Worm (Caenorhabditis elegans) whole organism, L2 larva: Measurements from ENCODE around the gene osm-12.

Experiments used
- egl-27 ChIP-seq: sonication (generic microtip); optimal IDR thresholded peaks from 3 replicates; lab custom pipeline; 2017; ENCODE audit warnings: missing biosample characterization, missing genetic modification reagents, missing genetic modification characterization
- mdl-1 ChIP-seq, 2 experiments: fragments of 150-350 bp in 1 of 2; sonication (generic microtip) in 1 of 2; optimal IDR thresholded peaks; 2 replicates each; lab custom pipeline; 2017; ENCODE audit warnings: missing biosample characterization in 2 of 2, missing genetic modification characterization in 2 of 2
- nhr-12 ChIP-seq: fragments of 150-350 bp; optimal IDR thresholded peaks from 2 replicates; lab custom pipeline; 2014; ENCODE audit warnings: missing biosample characterization, missing genetic modification characterization
- nhr-77 ChIP-seq: fragments of 150-350 bp; optimal IDR thresholded peaks from 2 replicates; lab custom pipeline; 2014; ENCODE audit warnings: missing biosample characterization, missing genetic modification characterization
- snpc-4 ChIP-seq: fragments of 150-350 bp; optimal IDR thresholded peaks from 2 replicates; lab custom pipeline; 2014; ENCODE audit warnings: missing biosample characterization, missing genetic modification characterization
- unc-62 ChIP-seq: fragments of 150-350 bp; optimal IDR thresholded peaks from 2 replicates; lab custom pipeline; 2014; ENCODE audit warnings: missing biosample characterization, missing genetic modification reagents, missing genetic modification characterization
- ztf-11 ChIP-seq: sonication (generic microtip); optimal IDR thresholded peaks from 2 replicates; lab custom pipeline; 2017; ENCODE audit warnings: missing biosample characterization, missing genetic modification characterization

DNA sequence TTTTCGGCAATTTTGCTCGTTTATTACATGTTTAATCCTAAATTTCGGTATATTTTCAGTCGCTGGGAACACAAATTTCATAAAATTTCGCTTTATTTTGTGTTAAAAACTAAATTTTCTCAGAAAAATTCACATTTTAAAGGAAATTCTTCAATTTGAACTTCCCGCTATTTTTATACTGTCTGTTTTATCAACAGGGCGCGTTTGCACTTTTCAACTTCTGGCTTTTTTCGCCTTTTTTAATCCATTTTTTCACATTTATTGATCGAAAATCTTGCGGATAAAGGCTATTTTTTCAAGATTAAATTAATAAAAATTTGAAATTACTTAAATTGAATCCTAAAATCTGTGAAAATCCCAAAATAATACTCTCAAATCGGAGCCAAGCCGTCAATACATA, 50.2 kb downstream of the osm-12 start:
- TF ChIP-seq nhr-12 (tag; lab: Kevin White, UChicago) (no peak), snpc-4 (tag; lab: Kevin White, UChicago) (no peak), mdl-1 (tag; optimal IDR thresholded peaks at IDR 0.05; lab: Kevin White, UChicago) (no peak), ztf-11 (tag; lab: Kevin White, UChicago) (no peak), nhr-77 (tag; lab: Kevin White, UChicago) (no peak), egl-27 (no peak), unc-62 (GFP tag; lab: Kevin White, UChicago) (no peak)
